Fruit fly (Drosophila melanogaster): ENCODE results near the gene inaF-D.

Gene inaF-D

dm6 chrX:11694959-11695882, 33.7 kb downstream of the inaF-D start, which contains the start of gene PhKgamma (continued):
- peak; percentile 70 for TF ChIP-seq CG13624 (GFP tag; optimal IDR thresholded peaks at IDR 0.05)
- TF ChIP-seq row (GFP tag; IDR thresholded peaks at IDR 0.05), result peak; percentile 38; the same call in 1 of the 3 replicates
- TF ChIP-seq ase (GFP tag; IDR thresholded peaks at IDR 0.05), result no peak
- no peak for TF ChIP-seq lmd (GFP tag; IDR thresholded peaks at IDR 0.05)
- no peak for TF ChIP-seq lab (GFP tag; optimal IDR thresholded peaks at IDR 0.05)
- TF ChIP-seq Sry-δ (GFP tag; optimal IDR thresholded peaks at IDR 0.05), result peak; percentile 98
- TF ChIP-seq gfzf (GFP tag; optimal IDR thresholded peaks at IDR 0.05), result peak; percentile 69
- TF ChIP-seq CG11093 (GFP tag; IDR thresholded peaks at IDR 0.05), result no peak
- no peak for TF ChIP-seq psq (GFP tag; optimal IDR thresholded peaks at IDR 0.05)
- TF ChIP-seq CG9727 (GFP tag; optimal IDR thresholded peaks at IDR 0.05), result peak; percentile 20
- no peak for TF ChIP-seq Blimp-1 (GFP tag; optimal IDR thresholded peaks at IDR 0.05)
- TF ChIP-seq CG31388 (GFP tag; optimal IDR thresholded peaks at IDR 0.05), result no peak
- TF ChIP-seq CG8281 (tag; optimal IDR thresholded peaks at IDR 0.05), result no peak
- peak; percentile 46 for TF ChIP-seq CG2120 (GFP tag; optimal IDR thresholded peaks at IDR 0.05)
- TF ChIP-seq CG7786 (GFP tag; optimal IDR thresholded peaks at IDR 0.05), result no peak
- no peak for TF ChIP-seq Dfd (GFP tag; optimal IDR thresholded peaks at IDR 0.05)
- peak; percentile 97 for TF ChIP-seq cg (GFP tag; optimal IDR thresholded peaks at IDR 0.05)
- no peak for TF ChIP-seq eve (GFP tag; optimal IDR thresholded peaks at IDR 0.05)
- peak; percentile 41 for TF ChIP-seq slbo (GFP tag; IDR thresholded peaks at IDR 0.05)
- TF ChIP-seq jigr1 (GFP tag; IDR thresholded peaks at IDR 0.05), result no peak
- TF ChIP-seq abd-A (tag; optimal IDR thresholded peaks at IDR 0.05), result no peak
- TF ChIP-seq Atf6 (GFP tag; IDR thresholded peaks at IDR 0.05), result no peak
- peak; percentile 36 for TF ChIP-seq CG10543 (GFP tag; optimal IDR thresholded peaks at IDR 0.05)
- TF ChIP-seq dmrt11E (tag; optimal IDR thresholded peaks at IDR 0.05), result no peak
- TF ChIP-seq aop (GFP tag; IDR thresholded peaks at IDR 0.05), result no peak
- TF ChIP-seq fd64A (GFP tag; optimal IDR thresholded peaks at IDR 0.05), result peak; percentile 19
- TF ChIP-seq Awh (GFP tag; IDR thresholded peaks at IDR 0.05), result no peak
- no peak for TF ChIP-seq CG10366 (GFP tag; IDR thresholded peaks at IDR 0.05)
- TF ChIP-seq Xrp1 (GFP tag; IDR thresholded peaks at IDR 0.05), result no peak
- TF ChIP-seq Hsf (GFP tag; optimal IDR thresholded peaks at IDR 0.05), result no peak
- TF ChIP-seq CG4707 (GFP tag; optimal IDR thresholded peaks at IDR 0.05), result no peak
- TF ChIP-seq CG10321 (GFP tag; IDR thresholded peaks at IDR 0.05), result no peak
- TF ChIP-seq pfk (GFP tag; optimal IDR thresholded peaks at IDR 0.05), result no peak
- peak; percentile 33; the same call in 1 of the 2 replicates for TF ChIP-seq rib (GFP tag; IDR thresholded peaks at IDR 0.05)
- peak; percentile 99 for TF ChIP-seq Xbp1 (GFP tag; optimal IDR thresholded peaks at IDR 0.05)
- no peak for TF ChIP-seq lov (optimal IDR thresholded peaks at IDR 0.05)
- TF ChIP-seq lov (GFP tag; IDR thresholded peaks at IDR 0.05), result no peak
- no peak for TF ChIP-seq danr (GFP tag; IDR thresholded peaks at IDR 0.05)
- TF ChIP-seq lilli (GFP tag; optimal IDR thresholded peaks at IDR 0.05), result no peak
- no peak for TF ChIP-seq Dek (tag; optimal IDR thresholded peaks at IDR 0.05)
- no peak for TF ChIP-seq scrt (GFP tag; optimal IDR thresholded peaks at IDR 0.05)
- TF ChIP-seq CG5180 (GFP tag; optimal IDR thresholded peaks at IDR 0.05), result no peak
- TF ChIP-seq Nf-YC (tag; optimal IDR thresholded peaks at IDR 0.05), result peak; percentile 21
- TF ChIP-seq Bdp1 (GFP tag; optimal IDR thresholded peaks at IDR 0.05), result no peak

Data from whole organism, embryonic.